Worm (Caenorhabditis elegans) whole organism, L4 larva: Measurements from ENCODE around the gene ttm-2.

Experiments
- F37D6.2 ChIP-seq: sonication (generic microtip); optimal IDR thresholded peaks from 2 replicates; lab custom pipeline; 2016; ENCODE audit warnings: mild to moderate bottlenecking, missing genetic modification characterization, missing compliant biosample characterization
- F44E2.7 ChIP-seq: fragments of 200-800 bp; sonication (Bioruptor generic); IDR thresholded peaks from 2 replicates; pipeline ENCODE4 v2.1.2; 2022; ENCODE audit warnings: missing genetic modification characterization, missing compliant biosample characterization
- R02D3.7 ChIP-seq: fragments of 150-350 bp; sonication (generic microtip); optimal IDR thresholded peaks from 3 replicates; lab custom pipeline; 2014; ENCODE audit warnings: missing biosample characterization, missing genetic modification characterization
- T20F7.1 ChIP-seq: fragments of 200-800 bp; sonication (Bioruptor generic); optimal IDR thresholded peaks from 2 replicates; lab custom pipeline; 2018; ENCODE audit warnings: mild to moderate bottlenecking, missing genetic modification characterization, missing compliant biosample characterization
- T26A8.4 ChIP-seq: fragments of 200-800 bp; sonication (Bioruptor generic); IDR thresholded peaks from 2 replicates; pipeline ENCODE4 v1.3.6; 2022; ENCODE audit warnings: missing genetic modification characterization, missing compliant biosample characterization
- Y105C5A.15 ChIP-seq: fragments of 200-800 bp; sonication (Bioruptor generic); IDR thresholded peaks from 2 replicates; pipeline ENCODE4 v1.3.6; 2022; ENCODE audit warnings: missing genetic modification characterization, missing compliant biosample characterization
- Y75B8A.6 ChIP-seq: fragments of 200-800 bp; sonication (Bioruptor generic); IDR thresholded peaks from 2 replicates; pipeline ENCODE4 v1.3.6; 2022; ENCODE audit warnings: missing genetic modification reagents, missing genetic modification characterization, missing compliant biosample characterization
- ZK337.2 ChIP-seq: fragments of 200-800 bp; sonication (Bioruptor generic); IDR thresholded peaks from 2 replicates; pipeline ENCODE4 v1.3.6; 2022; ENCODE audit warnings: missing genetic modification reagents, missing genetic modification characterization, missing compliant biosample characterization
- arid-1 ChIP-seq: fragments of 200-800 bp; sonication (Bioruptor generic); conservative IDR thresholded peaks from 2 replicates; pipeline ENCODE4 v1.3.6; 2022; ENCODE audit warnings: missing genetic modification reagents, missing genetic modification characterization, missing compliant biosample characterization
- ceh-32 ChIP-seq: sonication (generic microtip); optimal IDR thresholded peaks from 2 replicates; lab custom pipeline; 2016; ENCODE audit warnings: mild to moderate bottlenecking, missing genetic modification characterization, missing compliant biosample characterization; ENCODE audit not compliant: poor library complexity
- ceh-44 ChIP-seq: fragments of 200-800 bp; sonication (Bioruptor generic); IDR thresholded peaks from 2 replicates; pipeline ENCODE4 v1.3.6; 2022; ENCODE audit warnings: missing genetic modification reagents, missing genetic modification characterization, missing compliant biosample characterization
- ceh-62 ChIP-seq: sonication (generic microtip); optimal IDR thresholded peaks from 2 replicates; lab custom pipeline; 2017; ENCODE audit warnings: missing biosample characterization, missing genetic modification characterization
- ces-1 ChIP-seq: fragments of 150-350 bp; sonication (generic microtip); optimal IDR thresholded peaks from 4 replicates; lab custom pipeline; 2014; ENCODE audit warnings: missing biosample characterization, missing genetic modification reagents, missing genetic modification characterization
- cey-2 ChIP-seq: sonication (generic microtip); optimal IDR thresholded peaks from 3 replicates; lab custom pipeline; 2017; ENCODE audit warnings: missing genetic modification characterization, mild to moderate bottlenecking, missing compliant biosample characterization, antibody characterized with exemption, borderline replicate concordance; ENCODE audit not compliant: insufficient read depth
- daf-16 ChIP-seq, 3 experiments: sonication (generic microtip); optimal IDR thresholded peaks; 2 replicates each; lab custom pipeline; 2016 to 2017; ENCODE audit warnings: missing genetic modification characterization in 3 of 3, missing genetic modification reagents in 3 of 3, mild to moderate bottlenecking in 2 of 3, missing compliant biosample characterization in 2 of 3, missing biosample characterization in 1 of 3, moderate library complexity in 1 of 3
- dmd-6 ChIP-seq: fragments of 200-800 bp; sonication (Bioruptor generic); IDR thresholded peaks from 2 replicates; pipeline ENCODE4 v1.3.6; 2022; ENCODE audit warnings: missing genetic modification reagents, missing genetic modification characterization, missing compliant biosample characterization
- dmd-8 ChIP-seq: fragments of 200-800 bp; sonication (Bioruptor generic); IDR thresholded peaks from 2 replicates; pipeline ENCODE4 v1.3.6; 2022; ENCODE audit warnings: missing genetic modification characterization, missing compliant biosample characterization
- dmd-9 ChIP-seq: fragments of 200-800 bp; sonication (Bioruptor generic); IDR thresholded peaks from 2 replicates; pipeline ENCODE4 v1.3.6; 2022; ENCODE audit warnings: missing genetic modification reagents, missing genetic modification characterization, missing compliant biosample characterization
- egl-27 ChIP-seq: sonication (generic microtip); optimal IDR thresholded peaks from 3 replicates; lab custom pipeline; 2017; ENCODE audit warnings: missing biosample characterization, missing genetic modification reagents, missing genetic modification characterization
- fkh-10 ChIP-seq: fragments of 150-350 bp; optimal IDR thresholded peaks from 2 replicates; lab custom pipeline; 2014; ENCODE audit warnings: missing biosample characterization, missing genetic modification reagents, missing genetic modification characterization
- fos-1 ChIP-seq: fragments of 150-350 bp; optimal IDR thresholded peaks from 2 replicates; lab custom pipeline; 2014; ENCODE audit warnings: missing biosample characterization, missing genetic modification characterization
- hlh-11 ChIP-seq: fragments of 200-800 bp; sonication (Bioruptor generic); optimal IDR thresholded peaks from 2 replicates; lab custom pipeline; 2018; ENCODE audit warnings: mild to moderate bottlenecking, missing genetic modification characterization, missing compliant biosample characterization
- hlh-30 ChIP-seq: sonication (generic microtip); optimal IDR thresholded peaks from 2 replicates; lab custom pipeline; 2017; ENCODE audit warnings: antibody characterized with exemption, mild to moderate bottlenecking, missing genetic modification characterization, missing compliant biosample characterization; ENCODE audit not compliant: insufficient read depth
- jun-1 ChIP-seq: fragments of 150-350 bp; optimal IDR thresholded peaks from 2 replicates; lab custom pipeline; 2014; ENCODE audit warnings: missing biosample characterization, missing genetic modification reagents, missing genetic modification characterization
- lin-1 ChIP-seq: fragments of 200-800 bp; sonication (Bioruptor generic); IDR thresholded peaks from 2 replicates; pipeline ENCODE4 v1.3.6; 2022; ENCODE audit warnings: missing genetic modification reagents, missing genetic modification characterization, missing compliant biosample characterization
- lin-13 ChIP-seq: fragments of 150-350 bp; optimal IDR thresholded peaks from 2 replicates; lab custom pipeline; 2014; ENCODE audit warnings: missing biosample characterization, missing genetic modification reagents, missing genetic modification characterization
- lin-15B ChIP-seq: fragments of 150-350 bp; sonication (generic microtip); optimal IDR thresholded peaks from 3 replicates; lab custom pipeline; 2014; ENCODE audit warnings: missing biosample characterization, missing genetic modification characterization
- lin-29 ChIP-seq: fragments of 200-800 bp; sonication (Bioruptor generic); IDR thresholded peaks from 2 replicates; pipeline ENCODE4 v1.3.6; 2022; ENCODE audit warnings: missing genetic modification reagents, missing genetic modification characterization, missing compliant biosample characterization
- lin-39 ChIP-seq: fragments of 150-350 bp; optimal IDR thresholded peaks from 2 replicates; lab custom pipeline; 2014; ENCODE audit warnings: missing biosample characterization, missing genetic modification reagents, missing genetic modification characterization
- lir-3 ChIP-seq: sonication (generic microtip); optimal IDR thresholded peaks from 2 replicates; lab custom pipeline; 2016; ENCODE audit warnings: mild to moderate bottlenecking, missing genetic modification characterization, missing compliant biosample characterization
- lsy-2 ChIP-seq, 2 experiments: fragments of 150-350 bp in 1 of 2; sonication (generic microtip) in 1 of 2; optimal IDR thresholded peaks; 2 replicates each; lab custom pipeline; 2014 to 2017; ENCODE audit warnings: missing biosample characterization in 2 of 2, missing genetic modification characterization in 2 of 2
- mdl-1 ChIP-seq, 2 experiments: fragments of 150-350 bp in 1 of 2; sonication (generic microtip) in 1 of 2; optimal IDR thresholded peaks; 2 replicates each; lab custom pipeline; 2014 to 2017; ENCODE audit warnings: missing biosample characterization in 2 of 2, missing genetic modification characterization in 2 of 2
- mxl-2 ChIP-seq: fragments of 200-800 bp; sonication (Bioruptor generic); conservative IDR thresholded peaks from 2 replicates; pipeline ENCODE4 v1.3.6; 2022; ENCODE audit warnings: missing genetic modification reagents, missing genetic modification characterization, missing compliant biosample characterization
- nhr-10 ChIP-seq: fragments of 150-350 bp; optimal IDR thresholded peaks from 2 replicates; lab custom pipeline; 2014; ENCODE audit warnings: missing biosample characterization, missing genetic modification characterization
- nhr-28 ChIP-seq: fragments of 150-350 bp; optimal IDR thresholded peaks from 2 replicates; lab custom pipeline; 2014; ENCODE audit warnings: missing biosample characterization, missing genetic modification characterization
- nhr-41 ChIP-seq: fragments of 200-800 bp; sonication (Bioruptor generic); IDR thresholded peaks from 2 replicates; pipeline ENCODE4 v1.3.6; 2022; ENCODE audit warnings: missing genetic modification reagents, missing genetic modification characterization, missing compliant biosample characterization
- nhr-42 ChIP-seq: fragments of 200-800 bp; sonication (Bioruptor generic); IDR thresholded peaks from 2 replicates; pipeline ENCODE4 v1.3.6; 2022; ENCODE audit warnings: missing genetic modification characterization, missing compliant biosample characterization
- nhr-48 ChIP-seq: sonication (generic microtip); optimal IDR thresholded peaks from 2 replicates; lab custom pipeline; 2016; ENCODE audit warnings: mild to moderate bottlenecking, missing genetic modification characterization, missing compliant biosample characterization
- nhr-76 ChIP-seq: fragments of 150-350 bp; optimal IDR thresholded peaks from 2 replicates; lab custom pipeline; 2014; ENCODE audit warnings: missing biosample characterization, missing genetic modification characterization
- pha-4 ChIP-seq, 2 experiments: fragments of 150-350 bp in 1 of 2; fragments of 200-800 bp in 1 of 2; sonication (Bioruptor generic) in 1 of 2; IDR thresholded peaks in 1 of 2; optimal IDR thresholded peaks in 1 of 2; 2 replicates each; pipeline versions ENCODE4 v1.3.6 to Lab custom; 2014 to 2022; ENCODE audit warnings: missing genetic modification characterization in 2 of 2, missing genetic modification reagents in 2 of 2, missing biosample characterization in 1 of 2, missing compliant biosample characterization in 1 of 2
- rbr-2 ChIP-seq: sonication (generic microtip); optimal IDR thresholded peaks from 2 replicates; lab custom pipeline; 2016; ENCODE audit warnings: missing genotype, missing genetic modification characterization, missing compliant biosample characterization
- saeg-2 ChIP-seq: fragments of 200-800 bp; sonication (Bioruptor generic); IDR thresholded peaks from 2 replicates; pipeline ENCODE4 v1.3.6; 2022; ENCODE audit warnings: missing genetic modification reagents, missing genetic modification characterization, missing compliant biosample characterization
- set-16 ChIP-seq: fragments of 200-800 bp; sonication (Bioruptor generic); IDR thresholded peaks from 2 replicates; pipeline ENCODE4 v1.3.6; 2022; ENCODE audit warnings: missing genetic modification reagents, missing genetic modification characterization, missing compliant biosample characterization
- snpc-1.2 ChIP-seq: fragments of 200-800 bp; sonication (Bioruptor generic); IDR thresholded peaks from 2 replicates; pipeline ENCODE4 v1.3.6; 2022; ENCODE audit warnings: missing genetic modification reagents, missing genetic modification characterization, missing compliant biosample characterization
- snpc-4 ChIP-seq: fragments of 150-350 bp; optimal IDR thresholded peaks from 2 replicates; lab custom pipeline; 2014; ENCODE audit warnings: missing biosample characterization, missing genetic modification characterization
- spr-1 ChIP-seq: sonication (generic microtip); optimal IDR thresholded peaks from 2 replicates; lab custom pipeline; 2016; ENCODE audit warnings: mild to moderate bottlenecking, missing genetic modification characterization, missing compliant biosample characterization
- unc-130 ChIP-seq: sonication (generic microtip); optimal IDR thresholded peaks from 2 replicates; lab custom pipeline; 2016; ENCODE audit warnings: missing genetic modification reagents, missing genetic modification characterization, missing compliant biosample characterization
- zfp-3 ChIP-seq: fragments of 200-800 bp; sonication (Bioruptor generic); conservative IDR thresholded peaks from 2 replicates; pipeline ENCODE4 v1.3.6; 2022; ENCODE audit warnings: missing genetic modification reagents, missing genetic modification characterization, missing compliant biosample characterization
- zip-11 ChIP-seq: fragments of 200-800 bp; sonication (Bioruptor generic); IDR thresholded peaks from 2 replicates; pipeline ENCODE4 v1.3.6; 2022; ENCODE audit warnings: missing genetic modification characterization, missing compliant biosample characterization
- ztf-7 ChIP-seq: fragments of 150-350 bp; optimal IDR thresholded peaks from 2 replicates; lab custom pipeline; 2014; ENCODE audit warnings: missing biosample characterization, missing genetic modification characterization

ttm-2 gene

ce11 chrII:4739984-4740462 lies 26.2 kb downstream of the ttm-2 start, which contains the start of gene eas-1 (continued):
- TF ChIP-seq arid-1 = no peak
- no peak for TF ChIP-seq snpc-1.2 (GFP tag; lab: Robert Waterston, UW)
- TF ChIP-seq pha-4 (GFP tag; IDR thresholded peaks at IDR 0.05; lab: Robert Waterston, UW) = no peak
- no peak for TF ChIP-seq pha-4 (tag; optimal IDR thresholded peaks at IDR 0.05; lab: Kevin White, UChicago)
- TF ChIP-seq R02D3.7 (tag; lab: Kevin White, UChicago) = no peak
- no peak for TF ChIP-seq egl-27 (tag; lab: Kevin White, UChicago)
- TF ChIP-seq nhr-42 (GFP tag; lab: Robert Waterston, UW) = no peak
- TF ChIP-seq fkh-10 = peak; percentile 38
- TF ChIP-seq F37D6.2 (tag; lab: Kevin White, UChicago) = peak; percentile 14
- peak; percentile 82 to 95 for TF ChIP-seq mdl-1 (tag; optimal IDR thresholded peaks at IDR 0.05; lab: Kevin White, UChicago)
- peak; percentile 92 for TF ChIP-seq unc-130 (GFP tag; lab: Kevin White, UChicago)
- no peak for TF ChIP-seq lin-29 (GFP tag; lab: Robert Waterston, UW)
- peak; percentile 45 for TF ChIP-seq nhr-28 (tag; lab: Kevin White, UChicago)
- peak; percentile 63 for TF ChIP-seq T20F7.1 (GFP tag; lab: Kevin White, UChicago)
- no peak for TF ChIP-seq ceh-44 (GFP tag; lab: Robert Waterston, UW)
- TF ChIP-seq ces-1 (GFP tag; lab: Kevin White, UChicago) = no peak
- TF ChIP-seq set-16 (GFP tag; lab: Robert Waterston, UW) = no peak
- no peak for TF ChIP-seq zip-11
- 0 out of 2 replicates have a peak, but pooled peaks have one; percentile 19 for TF ChIP-seq T26A8.4 (GFP tag; lab: Robert Waterston, UW)
- TF ChIP-seq cey-2 = no peak
- TF ChIP-seq dmd-9 (GFP tag; lab: Robert Waterston, UW) = peak; percentile 80
- TF ChIP-seq nhr-10 (tag; lab: Kevin White, UChicago) = no peak
- no peak for TF ChIP-seq F44E2.7 (GFP tag; lab: Robert Waterston, UW)
- TF ChIP-seq saeg-2 = no peak
- TF ChIP-seq Y75B8A.6 (GFP tag; lab: Robert Waterston, UW) = no peak
- TF ChIP-seq snpc-4 (tag; lab: Kevin White, UChicago) = no peak
- TF ChIP-seq ztf-7 (tag; lab: Kevin White, UChicago) = peak; percentile 8
- TF ChIP-seq lir-3 = no peak
- no peak for TF ChIP-seq daf-16 (GFP tag; optimal IDR thresholded peaks at IDR 0.05; lab: Kevin White, UChicago)
- TF ChIP-seq daf-16 (tag; optimal IDR thresholded peaks at IDR 0.05; lab: Kevin White, UChicago) = peak; percentile 42
- no peak for TF ChIP-seq nhr-76 (tag; lab: Kevin White, UChicago)
- TF ChIP-seq lin-15B = no peak
- TF ChIP-seq ZK337.2 = peak; percentile 90
- TF ChIP-seq jun-1 (tag; lab: Kevin White, UChicago) = no peak
- peak; percentile 28 for TF ChIP-seq spr-1
- TF ChIP-seq lin-13 = peak; percentile 62
- TF ChIP-seq lin-39 = no peak
- TF ChIP-seq ceh-32 (tag; lab: Kevin White, UChicago) = no peak
- peak; percentile 71 for TF ChIP-seq hlh-11
- TF ChIP-seq Y105C5A.15 (GFP tag; lab: Robert Waterston, UW) = no peak
- peak; percentile 56 for TF ChIP-seq rbr-2 (tag; lab: Kevin White, UChicago)
- peak; percentile 69 for TF ChIP-seq dmd-6 (GFP tag; lab: Robert Waterston, UW)
- TF ChIP-seq mxl-2 (GFP tag; lab: Robert Waterston, UW) = 0 out of 2 replicates have a peak, but pooled peaks have one; percentile 45
- TF ChIP-seq fos-1 (tag; lab: Kevin White, UChicago) = no peak
- TF ChIP-seq dmd-8 (GFP tag; lab: Robert Waterston, UW) = no peak
- peak in 1 of 2 experiments; percentile 86 for TF ChIP-seq lsy-2 (tag; optimal IDR thresholded peaks at IDR 0.05; lab: Kevin White, UChicago)
- no peak for TF ChIP-seq nhr-41 (GFP tag; lab: Robert Waterston, UW)
- TF ChIP-seq lin-1 = peak; percentile 57
- TF ChIP-seq ceh-62 (tag; lab: Kevin White, UChicago) = no peak
- TF ChIP-seq hlh-30 (tag; lab: Kevin White, UChicago) = peak; percentile 91
- no peak for TF ChIP-seq zfp-3 (GFP tag; lab: Robert Waterston, UW)
- TF ChIP-seq nhr-48 (tag; lab: Kevin White, UChicago) = peak; percentile 54
